Fruit fly (Drosophila melanogaster): Measurements from ENCODE around the gene CCT7.
A peak's percentile ranks its signal among the peaks of the same experiment; 100 is the strongest.

The CCT7 gene

dm6 chr3R:8808518-8808921, 7.2 kb downstream of the CCT7 start (continued):
- TF ChIP-seq Blimp-1 (GFP tag; optimal IDR thresholded peaks at IDR 0.05) (no peak), CG1621 (tag; optimal IDR thresholded peaks at IDR 0.05) (peak; percentile 36), CG16779 (tag; optimal IDR thresholded peaks at IDR 0.05) (no peak), CG11902 (GFP tag; optimal IDR thresholded peaks at IDR 0.05) (peak; percentile 38), Hr38 (GFP tag; optimal IDR thresholded peaks at IDR 0.05) (no peak), cyc (GFP tag; optimal IDR thresholded peaks at IDR 0.05) (peak; percentile 51), CG34406 (GFP tag; optimal IDR thresholded peaks at IDR 0.05) (peak; percentile 57), CG3919 (GFP tag; optimal IDR thresholded peaks at IDR 0.05) (peak; percentile 47), Eip93F (GFP tag; optimal IDR thresholded peaks at IDR 0.05) (no peak), CG6163 (GFP tag; IDR thresholded peaks at IDR 0.05) (no peak), eg (GFP tag; IDR thresholded peaks at IDR 0.05) (no peak), achi (GFP tag; optimal IDR thresholded peaks at IDR 0.05) (peak; percentile 60), CG10631 (GFP tag; optimal IDR thresholded peaks at IDR 0.05) (peak; percentile 56), Gug (GFP tag; IDR thresholded peaks at IDR 0.05) (no peak), CG6792 (GFP tag; optimal IDR thresholded peaks at IDR 0.05) (peak; percentile 57), pdm3 (GFP tag; optimal IDR thresholded peaks at IDR 0.05) (peak; percentile 59), OdsH (GFP tag; optimal IDR thresholded peaks at IDR 0.05) (peak; percentile 64), ss (GFP tag; optimal IDR thresholded peaks at IDR 0.05) (peak; percentile 13 to 65), Hr39 (GFP tag; optimal IDR thresholded peaks at IDR 0.05) (peak; percentile 54), CG6808 (GFP tag; optimal IDR thresholded peaks at IDR 0.05) (peak; percentile 60), dac (GFP tag; optimal IDR thresholded peaks at IDR 0.05) (no peak), CG15336 (GFP tag; IDR thresholded peaks at IDR 0.05) (peak; percentile 31; the same call in 1 of the 2 replicates), Ets96B (tag; optimal IDR thresholded peaks at IDR 0.05) (peak; percentile 65), svp (GFP tag) (peak; percentile 86), CG6854 (GFP tag; optimal IDR thresholded peaks at IDR 0.05) (no peak), Sox15 (GFP tag; optimal IDR thresholded peaks at IDR 0.05) (peak; percentile 40), salr (GFP tag; optimal IDR thresholded peaks at IDR 0.05) (peak in 1 of 2 experiments; percentile 41), esn (GFP tag; optimal IDR thresholded peaks at IDR 0.05) (peak; percentile 80), CG11294 (GFP tag; IDR thresholded peaks at IDR 0.05) (no peak), CG7368 (GFP tag; optimal IDR thresholded peaks at IDR 0.05) (peak; percentile 28), CG8119 (GFP tag; IDR thresholded peaks at IDR 0.05) (no peak), vri (GFP tag; optimal IDR thresholded peaks at IDR 0.05) (peak; percentile 43), Ets21C (GFP tag; optimal IDR thresholded peaks at IDR 0.05) (peak; percentile 38), CG10669 (GFP tag; optimal IDR thresholded peaks at IDR 0.05) (peak; percentile 67), Sox102F (GFP tag; optimal IDR thresholded peaks at IDR 0.05) (peak; percentile 50), CG31627 (GFP tag; optimal IDR thresholded peaks at IDR 0.05) (peak; percentile 63), topi (GFP tag; optimal IDR thresholded peaks at IDR 0.05) (peak; percentile 67), Eip75B (GFP tag; optimal IDR thresholded peaks at IDR 0.05) (peak; percentile 66), net (GFP tag; optimal IDR thresholded peaks at IDR 0.05) (peak; percentile 28), CG32006 (GFP tag; optimal IDR thresholded peaks at IDR 0.05) (peak; percentile 38), CG9139 (GFP tag; optimal IDR thresholded peaks at IDR 0.05) (no peak)

dm6 chr3R:8809712-8810111, 8.3 kb downstream of the CCT7 start:
- TF ChIP-seq CG16779 (tag; optimal IDR thresholded peaks at IDR 0.05) (no peak), ss (GFP tag; optimal IDR thresholded peaks at IDR 0.05) (no peak), net (GFP tag; optimal IDR thresholded peaks at IDR 0.05) (no peak), vri (GFP tag; optimal IDR thresholded peaks at IDR 0.05) (peak; percentile 12), dsx (GFP tag; optimal IDR thresholded peaks at IDR 0.05; ENCODE audit: poor library complexity, severe bottlenecking) (no peak), svp (GFP tag) (peak; percentile 94), CG6163 (GFP tag; IDR thresholded peaks at IDR 0.05) (no peak; the same call in 2 of the 3 replicates), Sox15 (GFP tag; optimal IDR thresholded peaks at IDR 0.05) (no peak), Met (GFP tag; optimal IDR thresholded peaks at IDR 0.05) (no peak), CG3032 (tag; optimal IDR thresholded peaks at IDR 0.05) (no peak), lz (GFP tag; optimal IDR thresholded peaks at IDR 0.05) (no peak), Eip75B (GFP tag; optimal IDR thresholded peaks at IDR 0.05) (no peak), CG6792 (GFP tag; optimal IDR thresholded peaks at IDR 0.05) (no peak), achi (GFP tag; optimal IDR thresholded peaks at IDR 0.05) (no peak)
